Worm (Caenorhabditis elegans) whole organism, L2 larva: Measurements from ENCODE around the gene F41B5.12.

Source experiments
- F13H6.1 ChIP-seq: sonication (generic microtip); optimal IDR thresholded peaks from 2 replicates; lab custom pipeline; 2016; ENCODE audit warnings: missing genetic modification characterization, missing compliant biosample characterization
- R02D3.7 ChIP-seq: fragments of 150-350 bp; optimal IDR thresholded peaks from 2 replicates; lab custom pipeline; 2014; ENCODE audit warnings: missing biosample characterization, missing genetic modification characterization
- Y55F3AM.14 ChIP-seq: fragments of 200-800 bp; sonication (Bioruptor generic); optimal IDR thresholded peaks from 2 replicates; lab custom pipeline; 2018; ENCODE audit warnings: mild to moderate bottlenecking, missing genetic modification characterization, missing compliant biosample characterization
- ZK546.5 ChIP-seq: sonication (generic microtip); optimal IDR thresholded peaks from 2 replicates; lab custom pipeline; 2017; ENCODE audit warnings: missing biosample characterization, missing genetic modification characterization
- alr-1 ChIP-seq: fragments of 150-350 bp; optimal IDR thresholded peaks from 2 replicates; lab custom pipeline; 2014; ENCODE audit warnings: missing biosample characterization, missing genetic modification characterization
- ama-1 ChIP-seq: fragments of 150-350 bp; optimal IDR thresholded peaks from 2 replicates; lab custom pipeline; 2018; ENCODE audit warnings: inconsistent platforms
- blmp-1 ChIP-seq: sonication (generic microtip); optimal IDR thresholded peaks from 2 replicates; lab custom pipeline; 2017; ENCODE audit warnings: missing genetic modification characterization, mild to moderate bottlenecking, missing compliant biosample characterization, antibody characterized with exemption, moderate library complexity; ENCODE audit not compliant: insufficient read depth
- ceh-16 ChIP-seq: fragments of 150-350 bp; optimal IDR thresholded peaks from 2 replicates; lab custom pipeline; 2014; ENCODE audit warnings: missing biosample characterization, missing genetic modification characterization
- egl-27 ChIP-seq: sonication (generic microtip); optimal IDR thresholded peaks from 3 replicates; lab custom pipeline; 2017; ENCODE audit warnings: missing biosample characterization, missing genetic modification reagents, missing genetic modification characterization
- nhr-25 ChIP-seq: fragments of 150-350 bp; sonication (generic microtip); optimal IDR thresholded peaks from 3 replicates; lab custom pipeline; 2014; ENCODE audit warnings: missing biosample characterization, missing genetic modification characterization
- nhr-6 ChIP-seq: fragments of 150-350 bp; optimal IDR thresholded peaks from 2 replicates; lab custom pipeline; 2014; ENCODE audit warnings: missing biosample characterization, missing genetic modification characterization
- nhr-77 ChIP-seq: fragments of 150-350 bp; optimal IDR thresholded peaks from 2 replicates; lab custom pipeline; 2014; ENCODE audit warnings: missing biosample characterization, missing genetic modification characterization
- unc-62 ChIP-seq: fragments of 150-350 bp; optimal IDR thresholded peaks from 2 replicates; lab custom pipeline; 2014; ENCODE audit warnings: missing biosample characterization, missing genetic modification reagents, missing genetic modification characterization
- ztf-4 ChIP-seq: fragments of 150-350 bp; optimal IDR thresholded peaks from 2 replicates; lab custom pipeline; 2014; ENCODE audit warnings: missing biosample characterization, missing genetic modification characterization

DNA sequence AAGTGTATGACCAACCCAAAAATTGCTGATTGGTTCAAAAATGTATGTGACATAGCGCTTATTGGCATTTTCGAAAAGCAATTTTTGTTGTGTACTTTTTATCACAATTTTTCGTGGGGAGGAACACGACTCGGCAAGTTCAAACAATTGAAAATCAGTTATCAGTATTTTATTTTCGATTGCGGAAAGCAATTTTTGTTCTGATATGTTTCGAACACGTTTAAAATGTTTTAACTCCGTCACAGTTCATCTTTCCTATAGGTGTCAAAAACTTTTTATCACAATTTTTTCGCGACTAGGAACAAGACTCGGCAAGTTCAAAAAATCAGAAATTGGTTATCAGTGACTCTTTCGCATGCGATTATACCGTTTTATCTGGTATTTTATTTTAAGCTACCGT, 47.5 kb downstream of the F41B5.12 start:
- TF ChIP-seq nhr-77 (tag; lab: Kevin White, UChicago) = no peak
- no peak for TF ChIP-seq Y55F3AM.14 (GFP tag; lab: Kevin White, UChicago)
- no peak for TF ChIP-seq alr-1 (tag; lab: Kevin White, UChicago)
- no peak for TF ChIP-seq ZK546.5 (tag; lab: Kevin White, UChicago)
- no peak for TF ChIP-seq unc-62 (GFP tag; lab: Kevin White, UChicago)
- TF ChIP-seq egl-27 = no peak
- TF ChIP-seq blmp-1 (tag; lab: Kevin White, UChicago) = no peak
- no peak for TF ChIP-seq R02D3.7
- no peak for TF ChIP-seq ceh-16 (tag; lab: Kevin White, UChicago)
- no peak for TF ChIP-seq ztf-4 (tag; lab: Kevin White, UChicago)
- TF ChIP-seq F13H6.1 (tag; lab: Kevin White, UChicago) = no peak
- no peak for TF ChIP-seq nhr-25 (tag; lab: Kevin White, UChicago)
- TF ChIP-seq ama-1 (lab: Kevin White, UChicago) = no peak
- TF ChIP-seq nhr-6 = no peak
